Worm (Caenorhabditis elegans): Measurements from ENCODE around the gene glb-14.

Gene glb-14

DNA sequence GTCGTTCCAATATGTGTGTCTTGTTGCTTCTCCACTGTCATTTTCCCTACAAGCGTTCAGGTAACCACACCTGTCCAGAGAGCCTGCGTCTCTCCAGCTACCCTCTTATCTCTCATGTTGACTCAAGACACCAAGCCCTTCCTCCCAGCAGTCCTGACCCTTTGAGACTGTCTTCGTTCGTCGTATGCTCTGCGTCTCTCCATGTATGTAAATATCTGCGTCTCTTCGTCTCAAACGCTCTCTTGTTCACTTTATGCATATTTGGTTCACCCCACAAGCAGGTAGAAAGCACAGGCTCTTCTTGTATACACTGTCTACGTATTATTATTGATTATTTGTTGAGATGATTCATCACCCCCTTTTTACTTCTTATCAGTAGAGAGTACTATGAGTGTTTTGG lies 47.1 kb downstream of the glb-14 start:
- TF ChIP-seq pha-4 (GFP tag; IDR thresholded peaks at IDR 0.05) (no peak), pha-4 (tag; optimal IDR thresholded peaks at IDR 0.05) (peak; percentile 96), nhr-48 (tag; optimal IDR thresholded peaks at IDR 0.05) (peak; percentile 71), hlh-11 (tag; optimal IDR thresholded peaks at IDR 0.05) (peak; percentile 93), rbr-2 (tag; optimal IDR thresholded peaks at IDR 0.05) (peak; percentile 7), nhr-28 (tag; optimal IDR thresholded peaks at IDR 0.05) (peak; percentile 82), jun-1 (tag; optimal IDR thresholded peaks at IDR 0.05) (peak; percentile 56), unc-130 (GFP tag; optimal IDR thresholded peaks at IDR 0.05) (no peak), pqm-1 (tag; optimal IDR thresholded peaks at IDR 0.05) (peak; percentile 59), php-3 (GFP tag; IDR thresholded peaks at IDR 0.05) (peak; percentile 75; the same call in 1 of the 2 replicates), sdz-12 (GFP tag; optimal IDR thresholded peaks at IDR 0.05) (no peak), nhr-41 (GFP tag; IDR thresholded peaks at IDR 0.05) (peak; percentile 95), F44E2.7 (GFP tag; IDR thresholded peaks at IDR 0.05) (no peak), D1046.2 (GFP tag; IDR thresholded peaks at IDR 0.05) (0 out of 2 replicates have a peak, but pooled peaks have one; percentile 36), mes-2 (tag; optimal IDR thresholded peaks at IDR 0.05; ENCODE audit: poor library complexity, severe bottlenecking) (peak; percentile 42), lin-15B (tag; optimal IDR thresholded peaks at IDR 0.05) (no peak), nhr-10 (tag; optimal IDR thresholded peaks at IDR 0.05) (no peak), dve-1 (tag; optimal IDR thresholded peaks at IDR 0.05; ENCODE audit: insufficient read depth) (peak; percentile 90), T26A8.4 (GFP tag; IDR thresholded peaks at IDR 0.05) (peak; percentile 57), ceh-28 (tag; optimal IDR thresholded peaks at IDR 0.05) (peak; percentile 17), dmd-8 (GFP tag; IDR thresholded peaks at IDR 0.05) (peak; percentile 59; the same call in 1 of the 2 replicates), dpl-1 (GFP tag; optimal IDR thresholded peaks at IDR 0.05) (peak; percentile 37), fos-1 (tag; optimal IDR thresholded peaks at IDR 0.05) (peak; percentile 56), daf-16 (GFP tag; optimal IDR thresholded peaks at IDR 0.05) (peak in 1 of 2 experiments; percentile 75), daf-16 (tag; optimal IDR thresholded peaks at IDR 0.05) (peak; percentile 98), nhr-6 (tag; optimal IDR thresholded peaks at IDR 0.05) (peak; percentile 89), mxl-3 (GFP tag; optimal IDR thresholded peaks at IDR 0.05) (peak; percentile 49), arid-1 (GFP tag; conservative IDR thresholded peaks at IDR 0.05) (no peak)

DNA sequence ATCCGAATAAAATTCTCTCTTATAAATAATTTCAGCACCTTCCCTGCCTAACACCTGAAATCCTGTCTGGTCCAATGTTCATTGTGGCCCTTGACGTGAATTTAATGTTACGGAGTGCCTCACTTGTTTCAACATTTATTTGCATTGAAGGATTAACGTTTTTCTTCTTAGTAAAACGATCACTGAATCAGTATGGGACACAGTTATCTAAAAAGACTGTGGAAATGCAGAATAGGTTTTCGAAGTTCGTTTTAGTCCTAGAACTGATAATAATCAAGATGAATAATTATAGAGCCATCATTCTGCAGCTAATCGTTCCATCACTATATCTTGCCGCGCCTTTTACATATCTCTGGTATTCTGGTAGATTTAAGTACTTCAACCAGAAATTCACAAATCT lies 49.6 kb downstream of the glb-14 start, which contains the start of gene srh-219:
Gene srh-219 (plus strand): TSS at position 301 of the 400 bp plus-strand sequence.
- TF ChIP-seq mep-1 (tag; optimal IDR thresholded peaks at IDR 0.05) (no peak), Y5F2A.4 (GFP tag; optimal IDR thresholded peaks at IDR 0.05) (no peak), set-16 (GFP tag; IDR thresholded peaks at IDR 0.05) (no peak), lin-1 (GFP tag; IDR thresholded peaks at IDR 0.05) (no peak), ztf-11 (tag; optimal IDR thresholded peaks at IDR 0.05) (no peak), skn-1 (tag; optimal IDR thresholded peaks at IDR 0.05) (no peak), egl-27 (tag; optimal IDR thresholded peaks at IDR 0.05) (no peak), lim-7 (GFP tag; IDR thresholded peaks at IDR 0.05) (no peak)

DNA sequence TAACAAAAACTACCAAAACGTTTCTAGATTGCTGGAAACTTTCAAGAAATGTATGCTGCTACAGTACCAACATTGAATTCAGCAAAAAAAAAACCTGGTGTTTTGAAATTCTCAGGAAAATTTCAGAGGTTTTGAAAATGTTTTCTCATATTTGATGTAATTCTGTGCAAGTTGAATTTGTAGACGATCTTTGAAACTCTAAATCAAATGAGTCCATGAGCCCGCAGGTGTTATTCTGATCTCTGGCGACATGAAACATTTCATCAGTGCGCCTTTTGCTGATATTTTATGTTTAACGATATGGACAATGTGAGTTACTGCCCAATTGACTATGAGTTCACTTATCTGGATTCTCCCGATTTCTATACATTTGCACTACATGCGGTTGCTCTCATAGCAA lies 51.1 kb downstream of the glb-14 start, which contains the start of gene srh-218:
Gene srh-218 (plus strand): TSS at position 301 of the 400 bp plus-strand sequence.
- TF ChIP-seq mes-2 (tag; optimal IDR thresholded peaks at IDR 0.05; ENCODE audit: poor library complexity, severe bottlenecking): no peak
- TF ChIP-seq ceh-82 (tag; optimal IDR thresholded peaks at IDR 0.05): no peak
- TF ChIP-seq hlh-30 (tag; optimal IDR thresholded peaks at IDR 0.05; ENCODE audit: insufficient read depth): no peak
- TF ChIP-seq ctbp-1 (GFP tag; IDR thresholded peaks at IDR 0.05): no peak
- no peak for TF ChIP-seq nhr-111 (GFP tag; optimal IDR thresholded peaks at IDR 0.05)
- TF ChIP-seq F37D6.2 (tag; optimal IDR thresholded peaks at IDR 0.05): no peak
- TF ChIP-seq daf-19 (GFP tag; conservative IDR thresholded peaks at IDR 0.05): no peak
- TF ChIP-seq T20F7.1 (GFP tag; optimal IDR thresholded peaks at IDR 0.05): no peak
- TF ChIP-seq hlh-11 (tag; optimal IDR thresholded peaks at IDR 0.05): no peak
- no peak for TF ChIP-seq ZK546.5 (tag; optimal IDR thresholded peaks at IDR 0.05)
- TF ChIP-seq dmd-8 (GFP tag; IDR thresholded peaks at IDR 0.05): no peak
